Fruit fly (Drosophila melanogaster) ovary, adult (tissue): ENCODE data around the gene CG10343.

Experiments used
- CG17801 ChIP-seq: fragments of 200-800 bp; optimal IDR thresholded peaks from 2 replicates; lab custom pipeline; 2019; ENCODE audit warnings: missing biosample characterization, mild to moderate bottlenecking, missing genetic modification characterization, moderate library complexity; ENCODE audit not compliant: partially characterized antibody

The CG10343 gene

DNA sequence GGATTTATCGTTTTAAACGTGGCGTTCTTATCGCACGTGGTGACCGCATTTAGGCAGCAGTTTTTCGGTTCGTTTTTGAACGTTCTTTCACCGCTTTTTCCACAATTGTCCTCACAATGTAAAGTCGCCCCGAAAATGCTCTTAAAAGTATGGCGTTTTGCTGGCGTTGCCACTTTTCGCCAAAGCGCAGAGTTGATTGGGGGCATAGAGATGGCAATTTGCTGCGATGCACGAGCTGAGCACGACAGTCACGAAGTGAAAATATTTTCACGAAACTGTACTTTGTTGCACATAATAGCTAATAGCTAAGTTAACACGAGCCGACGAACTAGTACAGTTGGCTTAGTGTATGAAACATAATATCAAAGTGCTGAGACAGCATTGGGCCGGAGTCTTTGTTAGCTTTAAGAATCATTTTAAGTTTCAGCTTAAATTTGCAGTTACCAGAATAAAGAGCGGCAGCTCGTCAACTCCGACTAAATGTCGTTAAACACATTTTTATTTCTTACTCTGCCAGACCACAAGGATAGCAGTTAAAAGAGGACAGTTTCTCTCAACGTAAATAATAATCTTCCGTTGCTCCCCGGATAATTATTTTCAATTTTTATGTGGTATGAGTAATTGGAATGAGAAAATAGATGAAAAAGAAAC lies 14.5 kb upstream of the CG10343 start, which contains the start of gene msl-1:
Gene msl-1 (minus strand): TSS at position 155 of the 651 bp plus-strand sequence.
- TF ChIP-seq CG17801: peak; percentile 0

DNA sequence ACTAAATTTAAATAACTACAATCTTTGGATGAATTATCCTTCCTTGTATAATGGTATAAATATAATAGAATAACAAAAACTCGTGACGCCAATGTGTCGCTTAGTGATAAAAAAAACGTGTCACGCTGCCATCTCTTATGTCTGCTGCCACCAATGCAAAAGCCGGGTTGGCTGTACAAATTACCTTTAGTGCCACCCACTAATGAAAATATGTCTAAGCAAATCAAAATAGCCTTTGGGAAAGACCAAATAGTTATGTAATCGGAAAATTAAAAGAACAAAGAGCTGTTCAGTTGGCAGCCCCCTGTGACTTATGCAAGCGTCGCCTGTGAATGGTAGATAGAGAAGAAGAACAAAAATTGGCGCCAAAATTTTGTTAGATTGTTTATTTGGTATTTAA lies 13.9 kb upstream of the CG10343 start, which contains the start of gene CG10336:
Gene CG10336 (plus strand): TSS at position 153 of the 400 bp plus-strand sequence.
- TF ChIP-seq CG17801: no peak

DNA sequence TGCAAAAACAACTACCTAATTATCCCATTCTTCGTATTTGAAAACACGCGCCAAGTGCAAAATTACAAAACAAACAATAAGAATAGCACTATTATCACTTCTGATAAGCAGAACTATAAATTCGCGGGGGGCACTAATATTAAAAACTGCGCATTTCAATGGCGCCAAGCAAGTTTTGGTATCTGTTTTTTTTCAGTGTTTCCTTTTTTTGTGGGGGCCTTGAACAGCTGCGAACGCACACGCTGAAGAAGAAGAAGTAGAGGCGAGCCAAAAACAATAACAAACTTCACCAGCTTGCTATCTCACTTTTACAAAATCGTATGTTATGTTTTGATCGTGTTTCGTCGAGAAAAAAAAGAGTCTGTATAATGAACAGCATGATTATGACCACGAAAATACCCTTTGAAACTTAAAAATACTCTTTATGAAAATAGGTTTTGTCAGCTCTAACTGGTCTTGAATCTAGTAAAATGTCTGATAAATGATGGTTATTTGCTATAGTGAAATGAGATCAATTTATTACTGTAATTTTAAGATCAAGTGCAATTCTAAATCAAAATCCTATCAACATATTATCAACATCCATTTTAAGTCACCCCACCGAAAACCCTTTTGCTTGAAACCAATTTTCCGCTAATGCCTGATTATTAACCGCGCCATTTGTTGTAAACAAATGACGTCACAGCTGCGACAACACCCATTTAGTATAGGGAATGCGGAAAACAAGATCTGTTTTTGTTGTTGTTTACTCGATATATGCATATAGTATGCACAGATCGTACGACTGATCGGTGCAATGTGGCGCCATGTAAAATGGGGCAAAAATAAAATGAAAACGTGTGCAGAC lies 9.2 kb upstream of the CG10343 start:
- peak; percentile 94 for TF ChIP-seq CG17801

DNA sequence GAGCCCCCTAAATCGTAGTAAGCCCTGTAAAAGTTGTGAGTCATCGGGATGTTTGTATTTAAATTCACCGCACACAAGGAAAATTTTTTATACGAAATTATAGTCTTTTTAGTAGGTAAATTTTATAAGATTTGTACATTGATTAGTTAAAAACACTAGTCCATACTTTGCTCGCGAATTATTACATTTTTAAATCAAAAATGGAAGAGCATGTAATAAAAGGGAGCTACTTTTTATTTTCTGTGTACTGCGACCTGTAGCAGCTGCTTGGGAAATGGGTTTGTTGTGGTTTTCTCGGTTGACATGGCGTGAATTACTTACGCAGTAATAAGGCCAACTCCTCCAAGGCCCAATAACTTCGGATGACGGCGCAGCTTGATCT lies 8.6 kb upstream of the CG10343 start:
- TF ChIP-seq CG17801: no peak

DNA sequence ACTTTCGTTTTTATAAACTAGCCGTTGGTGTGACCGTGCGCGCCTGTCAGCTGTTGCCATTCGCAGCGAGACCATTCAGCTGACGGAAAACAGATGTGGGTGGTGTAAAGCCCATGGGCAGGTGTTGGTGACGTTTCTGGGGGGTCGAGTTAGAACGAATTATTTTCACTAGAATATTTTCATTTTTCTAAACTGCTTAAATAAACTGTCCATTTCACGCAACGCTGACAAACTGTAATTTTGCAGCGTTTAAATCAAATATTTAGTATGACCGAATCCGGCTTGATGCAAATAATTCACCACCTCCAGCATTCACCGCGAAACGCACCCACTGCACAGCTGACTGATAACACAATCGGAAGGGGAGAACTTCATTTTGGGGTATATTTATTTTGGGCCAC lies 7.9 kb upstream of the CG10343 start, which contains the start of the genes CG10383 and CG10338:
Gene CG10383 (minus strand): TSS at position 199 of the 401 bp plus-strand sequence.
Gene CG10338 (plus strand): TSS at position 261 of the 401 bp plus-strand sequence.
- peak; percentile 68 for TF ChIP-seq CG17801

DNA sequence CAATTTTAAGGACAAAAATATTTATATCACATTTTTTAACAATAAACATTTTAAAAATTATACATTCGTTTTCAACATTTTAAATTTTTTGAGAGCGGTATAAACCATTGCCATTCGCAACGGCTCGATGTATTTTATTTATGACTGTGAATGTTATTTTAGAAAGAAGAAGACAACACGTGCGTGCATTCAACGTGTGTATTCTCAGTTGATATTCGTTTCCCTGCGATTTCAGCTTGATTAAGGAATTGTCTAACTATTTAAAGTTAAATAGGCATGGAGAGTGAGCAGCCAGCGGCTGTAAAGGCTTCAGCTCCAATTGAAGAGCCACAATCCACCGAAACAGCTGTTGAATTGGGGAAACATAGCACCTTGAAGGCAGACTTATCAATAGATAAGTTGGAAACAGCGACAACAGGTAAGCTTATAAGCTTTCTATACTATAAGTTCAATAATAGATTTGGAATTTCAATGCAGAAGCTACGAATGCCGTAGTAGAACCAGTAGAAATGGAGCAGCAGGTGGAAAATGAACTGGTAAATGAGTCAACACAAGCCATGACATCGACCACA lies 4.6 kb upstream of the CG10343 start, which contains the start of gene CG10341:
Gene CG10341 (plus strand): TSS at position 156 of the 572 bp plus-strand sequence.
- peak; percentile 10 for TF ChIP-seq CG17801

DNA sequence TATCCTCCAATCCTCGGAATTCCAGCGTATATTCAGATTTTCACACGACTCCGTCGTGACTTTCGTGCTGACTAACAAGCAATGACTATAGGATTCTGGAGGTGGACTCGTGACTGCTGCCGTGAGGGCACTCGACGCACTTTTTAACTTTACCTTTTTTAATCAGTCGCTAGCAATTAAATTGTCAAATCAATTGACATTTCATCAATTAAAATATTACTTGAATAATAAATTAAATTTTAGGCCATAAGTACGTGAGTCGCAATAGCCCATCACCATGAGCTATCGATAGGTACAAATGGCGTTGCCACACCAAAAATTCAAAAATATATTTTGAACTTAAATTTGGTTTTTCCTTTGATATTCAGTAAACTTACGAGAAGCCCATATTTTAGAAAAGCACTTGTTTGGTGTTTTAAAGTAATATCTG lies 2.4 kb downstream of the CG10343 start, which contains the start of gene Jwa:
Gene Jwa (minus strand): TSS at position 87 of the 430 bp plus-strand sequence.
- peak; percentile 73 for TF ChIP-seq CG17801

DNA sequence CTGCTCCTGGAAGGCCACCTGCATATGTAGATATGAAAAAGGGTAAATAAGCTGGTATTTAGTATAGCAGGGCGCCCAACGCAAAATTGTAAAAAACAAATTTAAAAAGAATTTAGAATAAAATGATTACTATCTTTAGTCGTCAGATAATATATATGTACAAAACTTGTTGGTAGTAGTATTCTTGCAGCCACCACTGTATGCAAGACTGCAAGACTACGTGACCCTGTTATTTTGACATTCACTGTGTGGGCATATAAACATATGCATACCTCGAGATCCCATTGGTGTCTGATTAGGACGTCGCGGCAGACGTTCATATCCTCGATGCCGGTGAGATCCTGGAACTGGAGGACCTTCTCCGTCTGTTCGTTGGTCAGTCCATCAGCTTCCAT lies 4.6 kb downstream of the CG10343 start:
- no peak for TF ChIP-seq CG17801

DNA sequence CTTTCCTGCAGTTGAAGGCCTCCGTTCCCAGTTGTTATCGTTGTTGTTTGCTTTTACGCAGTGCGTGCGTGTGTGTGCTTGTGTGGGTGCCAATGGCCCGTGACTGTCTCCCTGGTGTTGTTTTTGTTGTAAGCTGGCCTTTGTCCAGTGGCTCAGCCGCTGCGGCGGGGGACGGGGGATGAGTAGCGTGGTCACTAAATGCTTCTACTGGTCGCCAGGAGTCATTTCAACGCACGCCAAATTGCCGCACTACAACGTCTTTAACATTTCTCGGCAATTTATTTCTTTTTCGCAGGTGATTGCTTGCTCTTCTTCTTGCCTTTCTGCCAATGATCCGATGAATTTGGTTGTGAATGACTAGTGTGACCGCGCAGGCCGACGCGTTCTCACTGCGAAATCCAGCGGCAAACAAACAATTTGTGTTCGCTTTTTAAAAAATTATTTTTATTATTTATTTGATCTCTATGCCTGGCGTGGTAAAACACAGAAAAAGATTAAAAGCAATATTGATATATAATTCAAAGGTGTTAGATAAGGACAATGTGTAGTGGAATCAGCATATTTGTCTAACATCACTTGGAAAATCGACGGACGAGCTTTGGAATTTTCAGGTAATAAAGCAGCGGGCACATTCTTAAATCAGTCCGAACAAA lies 5.1 kb downstream of the CG10343 start, which contains the start of the genes Faf2 and Grip71:
Gene Faf2 (minus strand): TSS at position 450 of the 653 bp plus-strand sequence.
Gene Grip71 (plus strand): TSS at position 608 of the 653 bp plus-strand sequence.
- peak; percentile 73 for TF ChIP-seq CG17801

DNA sequence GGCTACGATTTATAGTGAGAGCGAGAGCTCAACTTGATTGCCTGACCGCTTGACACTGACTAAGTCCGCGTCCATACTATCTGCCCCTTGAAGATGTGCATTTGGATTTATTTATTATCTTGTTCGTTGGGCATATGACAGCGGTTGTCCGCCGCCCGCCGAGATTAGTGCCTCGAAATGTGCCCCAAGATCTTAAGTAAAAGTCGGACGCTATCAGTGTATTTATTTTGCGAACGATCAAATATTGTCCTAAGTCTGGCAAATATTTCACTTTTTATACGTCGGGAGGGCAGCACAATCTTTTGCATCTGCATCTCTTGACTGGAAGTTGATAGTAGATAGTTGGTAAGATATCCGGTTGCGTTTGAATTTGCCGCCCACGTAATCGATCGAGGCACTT lies 10.4 kb downstream of the CG10343 start, which contains the start of gene Irk3:
Gene Irk3 (minus strand): TSS at position 63 of the 400 bp plus-strand sequence.
- TF ChIP-seq CG17801: no peak

DNA sequence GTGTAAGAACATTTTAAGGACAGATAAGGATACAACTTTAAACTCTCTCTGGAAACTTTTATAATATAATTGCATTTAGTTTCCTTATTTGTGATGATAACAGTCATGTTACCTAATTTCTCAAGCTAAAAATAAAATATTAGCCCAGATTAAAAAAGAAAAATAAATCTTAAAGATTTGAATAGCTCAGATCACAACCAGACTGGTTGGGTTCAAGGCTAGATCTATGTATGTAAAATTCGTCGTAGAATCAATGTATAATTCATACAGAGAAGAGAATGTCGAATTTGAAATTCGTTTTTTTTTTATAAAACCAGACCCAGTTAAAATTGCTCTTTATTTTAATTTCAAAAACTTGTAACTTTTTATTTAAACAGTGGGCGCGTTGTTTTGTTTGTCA lies 10.8 kb downstream of the CG10343 start:
- no peak for TF ChIP-seq CG17801

DNA sequence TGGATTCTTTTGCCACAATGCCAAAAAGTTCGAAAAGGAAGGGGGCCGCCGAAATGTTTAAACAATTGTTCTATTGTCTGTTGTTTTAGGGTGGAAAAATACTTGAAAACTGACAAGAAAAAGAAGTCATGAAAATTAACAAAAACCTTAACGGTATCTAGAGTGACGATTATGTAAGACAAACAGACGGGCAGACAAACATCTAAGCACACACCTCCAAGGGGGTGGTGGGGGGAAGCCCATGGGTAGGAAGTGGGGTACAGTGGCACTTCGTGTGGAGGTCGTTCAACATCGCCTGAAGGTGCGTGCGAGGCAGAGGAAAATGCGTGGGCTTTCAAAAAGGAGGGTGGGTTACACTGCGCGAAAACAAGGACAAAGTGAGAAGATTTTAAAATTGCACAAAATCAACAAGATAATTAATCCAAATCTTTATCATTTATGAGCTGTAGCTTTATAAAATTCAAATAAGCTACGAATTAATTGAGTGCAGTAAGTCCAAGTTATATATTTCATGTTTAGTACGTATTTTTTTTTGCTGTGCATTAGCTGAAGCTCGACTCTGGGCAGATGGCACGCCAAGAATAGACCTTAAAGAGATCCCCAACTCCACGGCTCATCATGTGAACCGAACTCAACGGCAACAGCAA lies 14.2 kb downstream of the CG10343 start:
- no peak for TF ChIP-seq CG17801

DNA sequence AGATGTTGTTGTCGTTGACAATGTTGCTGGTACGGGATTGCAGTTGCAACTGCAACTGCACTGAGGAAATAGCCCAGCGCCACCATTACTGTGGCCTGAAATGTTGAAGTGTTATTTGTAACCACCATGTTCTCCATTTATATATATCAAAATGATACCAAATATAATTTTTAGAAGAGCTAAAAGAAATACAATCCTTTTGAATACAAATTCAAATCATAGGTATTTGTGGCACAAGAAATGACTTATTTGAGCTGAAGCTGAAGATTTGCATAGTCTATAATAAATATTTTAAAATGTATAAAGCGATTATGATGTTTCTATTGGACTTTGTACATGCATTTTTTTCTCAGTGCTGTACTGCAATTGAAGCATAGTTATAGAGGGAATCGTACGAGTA lies 16.3 kb downstream of the CG10343 start:
- no peak for TF ChIP-seq CG17801

DNA sequence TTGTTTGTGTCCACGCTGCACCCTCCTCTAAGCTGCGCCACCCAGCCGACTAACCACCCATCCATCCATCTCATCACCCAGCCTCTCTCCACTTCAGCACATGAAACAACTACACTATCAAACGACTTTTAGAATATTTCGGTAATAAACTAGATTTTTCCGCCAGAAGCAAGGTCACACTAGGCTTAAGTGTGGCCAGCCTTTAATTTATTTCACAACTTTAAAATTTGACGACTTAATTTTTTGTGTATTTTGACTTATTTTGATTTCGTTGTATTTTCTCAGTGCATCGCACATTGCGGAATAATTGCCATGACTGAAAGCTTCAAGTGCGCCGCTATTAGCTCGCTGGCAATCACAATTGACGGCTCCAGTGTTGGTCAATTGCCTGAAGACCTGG lies 21.6 kb downstream of the CG10343 start:
- TF ChIP-seq CG17801: no peak

DNA sequence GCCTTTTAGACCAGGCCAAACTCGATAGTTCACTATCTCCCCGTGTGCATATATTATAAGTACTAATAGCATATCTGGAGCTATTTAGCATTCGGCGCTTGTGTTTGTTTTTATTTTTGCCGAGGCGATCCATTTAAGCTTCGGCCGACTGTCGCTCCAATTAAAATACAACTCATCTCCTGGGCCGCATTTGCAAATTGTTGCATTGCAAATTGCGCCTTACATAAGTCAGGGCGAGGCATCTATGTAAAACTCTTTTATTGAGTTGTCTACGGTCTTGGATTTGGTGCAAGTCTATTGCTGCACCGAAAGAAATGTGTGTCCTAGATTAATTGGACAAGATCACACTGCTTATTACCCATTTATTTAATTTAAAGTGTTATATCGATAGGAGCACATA lies 24.7 kb downstream of the CG10343 start:
- no peak for TF ChIP-seq CG17801

DNA sequence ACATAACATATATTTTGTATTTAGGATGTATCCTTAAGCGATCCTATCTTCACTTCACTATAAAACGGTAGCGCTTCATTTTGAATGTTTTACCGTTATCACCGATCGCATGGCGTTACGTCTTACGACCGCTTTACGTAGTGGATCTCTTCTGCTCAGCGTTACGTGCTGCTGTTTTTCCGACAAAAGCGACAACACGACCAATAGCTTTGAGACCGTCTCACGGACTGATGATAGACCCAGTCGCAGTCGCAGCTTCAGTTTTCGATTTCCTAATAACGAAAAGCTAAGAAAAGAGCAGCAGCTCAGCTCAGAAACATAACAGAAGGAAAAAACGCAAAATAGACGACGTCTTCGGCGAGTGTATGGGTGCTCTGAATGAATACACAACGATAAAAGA lies 29.0 kb downstream of the CG10343 start, which contains the start of gene CG10348:
Gene CG10348 (minus strand): TSS at position 234 of the 400 bp plus-strand sequence.
- no peak for TF ChIP-seq CG17801
